Fruit fly (Drosophila melanogaster): Measurements from ENCODE around the gene CG2493.

DNA sequence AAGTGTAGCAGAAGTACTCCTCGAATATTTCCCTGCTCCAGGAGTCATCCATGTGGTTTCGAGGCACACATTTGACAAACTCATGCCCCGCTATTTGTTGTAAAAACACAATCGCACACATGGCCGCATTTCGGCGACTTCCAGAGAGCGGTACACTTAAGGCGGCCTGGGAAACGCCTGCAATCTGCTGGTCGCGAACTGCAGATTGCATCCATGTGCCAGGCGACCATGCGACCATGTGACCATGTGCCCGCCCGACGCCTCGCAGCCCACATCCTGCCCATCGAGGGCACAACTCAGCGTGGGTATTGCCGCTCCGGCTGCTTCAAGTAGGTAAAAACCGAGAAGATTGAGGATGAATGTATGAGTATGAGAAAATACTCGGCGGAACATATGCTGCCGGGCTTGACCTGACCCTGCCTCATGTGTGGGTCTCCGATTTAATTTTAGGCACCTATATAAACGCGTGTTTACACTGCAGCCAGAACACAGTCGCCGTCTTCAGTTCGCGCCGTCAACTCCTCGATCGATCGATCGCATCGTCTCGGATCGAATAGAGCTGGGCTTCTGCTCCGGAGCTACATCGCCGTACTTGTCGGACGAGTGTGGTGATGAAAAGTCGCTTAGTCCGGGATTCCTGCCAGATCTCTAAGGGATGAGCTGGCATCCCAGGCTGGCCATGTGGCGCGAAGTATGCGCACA, 23.0 kb upstream of the CG2493 start:
- TF ChIP-seq ovo (GFP tag; optimal IDR thresholded peaks at IDR 0.05) (no peak), Crg-1 (GFP tag; optimal IDR thresholded peaks at IDR 0.05) (no peak), cic (GFP tag; optimal IDR thresholded peaks at IDR 0.05) (no peak), bab1 (GFP tag; optimal IDR thresholded peaks at IDR 0.05) (no peak), toe (GFP tag; optimal IDR thresholded peaks at IDR 0.05) (no peak), Clk (GFP tag; optimal IDR thresholded peaks at IDR 0.05) (no peak), kay (GFP tag; ENCODE audit: borderline replicate concordance) (no peak)
